Fruit fly (Drosophila melanogaster): ENCODE measurements around the gene fog.

DNA sequence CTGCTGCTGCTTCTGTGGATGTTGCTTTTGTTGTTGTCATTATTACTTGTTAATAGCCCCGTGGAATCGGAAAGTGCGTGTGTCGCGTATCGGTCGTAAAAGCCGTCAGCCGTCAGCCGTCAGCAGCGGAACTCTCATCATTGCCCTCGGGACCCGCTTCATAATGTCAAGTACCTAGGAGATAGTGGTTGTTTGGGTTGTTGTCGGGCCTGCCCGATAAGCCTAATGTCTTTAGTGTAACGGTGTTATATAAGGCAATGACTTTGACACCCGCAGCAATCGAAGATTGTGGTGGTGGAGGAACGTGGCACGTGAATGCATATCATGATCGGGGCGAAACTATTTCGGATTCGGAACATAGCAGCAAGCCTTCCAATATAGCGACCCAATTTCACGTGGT is 24.5 kb downstream of the fog start:
- no peak for TF ChIP-seq Mnt (GFP tag; optimal IDR thresholded peaks at IDR 0.05)
- no peak for TF ChIP-seq CG5204 (GFP tag; optimal IDR thresholded peaks at IDR 0.05)
- no peak for TF ChIP-seq CG14711 (tag; optimal IDR thresholded peaks at IDR 0.05)
- TF ChIP-seq CG11617 (GFP tag; optimal IDR thresholded peaks at IDR 0.05): no peak
- TF ChIP-seq kay (GFP tag; ENCODE audit: borderline replicate concordance): no peak
- TF ChIP-seq CG1620 (GFP tag; optimal IDR thresholded peaks at IDR 0.05): no peak
- TF ChIP-seq cnc (optimal IDR thresholded peaks at IDR 0.05): no peak
- no peak for TF ChIP-seq toe (GFP tag; optimal IDR thresholded peaks at IDR 0.05)
- TF ChIP-seq CG7045 (GFP tag; optimal IDR thresholded peaks at IDR 0.05): no peak
- no peak for TF ChIP-seq pad (GFP tag; optimal IDR thresholded peaks at IDR 0.05)
- no peak for TF ChIP-seq Clk (GFP tag; optimal IDR thresholded peaks at IDR 0.05)
- no peak for TF ChIP-seq Hr96 (GFP tag; optimal IDR thresholded peaks at IDR 0.05)
- no peak for TF ChIP-seq ovo (GFP tag; optimal IDR thresholded peaks at IDR 0.05)
